Worm (Caenorhabditis elegans): Measurements from ENCODE around the gene H20J04.7.

H20J04.7 gene

ce11 chrII:4306921-4307630 lies 48.0 kb downstream of the H20J04.7 start, which contains the start of gene Y52E8A.3:
Gene Y52E8A.3 (minus strand): TSS chrII:4306971.
- TF ChIP-seq hmbx-1 (tag; optimal IDR thresholded peaks at IDR 0.05) (no peak), scrt-1 (GFP tag; IDR thresholded peaks at IDR 0.05) (no peak), B0310.2 (tag; optimal IDR thresholded peaks at IDR 0.05) (no peak), ceh-13 (GFP tag; optimal IDR thresholded peaks at IDR 0.05) (no peak), aly-1 (tag; optimal IDR thresholded peaks at IDR 0.05) (no peak), flt-1 (GFP tag; IDR thresholded peaks at IDR 0.05) (no peak), sea-1 (GFP tag; conservative IDR thresholded peaks at IDR 0.05) (no peak), tbx-11 (GFP tag; IDR thresholded peaks at IDR 0.05) (no peak)
